Worm (Caenorhabditis elegans) whole organism, L3 larva: ENCODE data around the gene Y38C1BA.1.

ENCODE experiments used
- lin-39 ChIP-seq: fragments of 150-350 bp; optimal IDR thresholded peaks from 2 replicates; lab custom pipeline; 2018; ENCODE audit warnings: missing biosample characterization, missing genetic modification reagents, missing genetic modification characterization
- nfya-1 ChIP-seq: sonication (generic microtip); optimal IDR thresholded peaks from 2 replicates; lab custom pipeline; 2017; ENCODE audit warnings: missing genetic modification characterization, mild to moderate bottlenecking, missing compliant biosample characterization, antibody characterized with exemption, moderate library complexity; ENCODE audit not compliant: insufficient read depth
- nhr-237 ChIP-seq: fragments of 150-350 bp; optimal IDR thresholded peaks from 2 replicates; lab custom pipeline; 2014; ENCODE audit warnings: missing biosample characterization, missing genetic modification characterization
- nhr-67 ChIP-seq: fragments of 150-350 bp; optimal IDR thresholded peaks from 2 replicates; lab custom pipeline; 2014; ENCODE audit warnings: missing biosample characterization, missing genetic modification characterization
- nhr-77 ChIP-seq: fragments of 150-350 bp; optimal IDR thresholded peaks from 2 replicates; lab custom pipeline; 2014; ENCODE audit warnings: missing biosample characterization, missing genetic modification characterization
- unc-62 ChIP-seq: fragments of 150-350 bp; sonication (generic microtip); optimal IDR thresholded peaks from 4 replicates; lab custom pipeline; 2014; ENCODE audit warnings: missing biosample characterization, missing genetic modification reagents, missing genetic modification characterization
- zag-1 ChIP-seq: fragments of 150-350 bp; optimal IDR thresholded peaks from 2 replicates; lab custom pipeline; 2014; ENCODE audit warnings: missing biosample characterization, missing genetic modification characterization
- ztf-4 ChIP-seq: fragments of 150-350 bp; optimal IDR thresholded peaks from 2 replicates; lab custom pipeline; 2014; ENCODE audit warnings: missing biosample characterization, missing genetic modification characterization

DNA sequence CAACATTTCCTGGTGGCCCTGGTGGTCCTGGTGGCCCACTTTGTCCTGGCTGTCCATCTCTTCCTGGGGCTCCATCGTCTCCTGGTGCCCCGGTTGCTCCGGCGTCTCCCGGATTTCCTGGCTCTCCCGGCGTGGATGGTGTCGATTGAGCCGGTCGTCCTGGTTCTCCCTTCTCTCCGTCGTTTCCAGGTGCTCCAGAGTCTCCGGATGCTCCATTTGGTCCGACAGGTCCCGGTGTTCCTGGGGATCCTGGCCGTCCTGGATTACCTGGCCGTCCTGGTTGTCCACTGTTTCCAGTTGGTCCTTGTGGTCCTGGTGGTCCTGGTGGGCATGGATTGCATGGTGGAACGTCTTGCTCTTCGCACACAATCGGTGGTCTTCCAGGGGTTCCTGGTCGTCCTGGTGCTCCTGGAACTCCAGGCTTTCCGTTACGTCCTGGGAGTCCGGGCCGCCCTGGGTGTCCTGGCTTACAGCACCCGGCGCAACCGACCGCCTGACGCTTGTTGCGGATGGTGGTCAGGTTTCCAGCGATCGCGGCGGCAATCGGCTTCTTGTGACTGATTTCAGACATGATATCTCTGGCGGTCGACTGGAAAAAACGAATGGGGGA, 14.8 kb upstream of the Y38C1BA.1 start:
- no peak for TF ChIP-seq ztf-4 (tag; lab: Kevin White, UChicago)
- no peak for TF ChIP-seq nhr-67
- TF ChIP-seq nhr-77, result no peak
- TF ChIP-seq nfya-1 (tag; lab: Kevin White, UChicago), result no peak
- no peak for TF ChIP-seq zag-1 (tag; lab: Kevin White, UChicago)
- no peak for TF ChIP-seq nhr-237 (tag; lab: Kevin White, UChicago)
- TF ChIP-seq lin-39 (tag; lab: Kevin White, UChicago), result no peak
- TF ChIP-seq unc-62 (GFP tag; lab: Kevin White, UChicago), result no peak
